Worm (Caenorhabditis elegans): Measurements from ENCODE around the gene C50E3.5.

- TF ChIP-seq unc-39 (tag; optimal IDR thresholded peaks at IDR 0.05) (no peak), nhr-67 (tag; optimal IDR thresholded peaks at IDR 0.05) (no peak), nhr-237 (tag; optimal IDR thresholded peaks at IDR 0.05) (no peak), egl-27 (tag; optimal IDR thresholded peaks at IDR 0.05) (no peak), lin-15B (tag; optimal IDR thresholded peaks at IDR 0.05) (no peak), elt-2 (tag; optimal IDR thresholded peaks at IDR 0.05) (no peak), pha-4 (tag; optimal IDR thresholded peaks at IDR 0.05) (no peak), nhr-77 (tag; optimal IDR thresholded peaks at IDR 0.05) (no peak), mdl-1 (tag; optimal IDR thresholded peaks at IDR 0.05) (no peak)
These were observed 41.7 kb downstream of the C50E3.5 start, which contains the start of gene srd-30 for ce11 chrV:7629504-7629903.

Data from whole organism, L3 larva.